Worm (Caenorhabditis elegans) whole organism, mixed stage, embryonic: ENCODE data around the gene nep-23.

Source experiments
- elt-1 ChIP-seq: sonication (generic microtip); optimal IDR thresholded peaks from 2 replicates; lab custom pipeline; 2017; ENCODE audit warnings: missing genetic modification characterization, mild to moderate bottlenecking, missing compliant biosample characterization, antibody characterized with exemption, moderate library complexity, borderline replicate concordance; ENCODE audit not compliant: insufficient read depth
- elt-3 ChIP-seq: fragments of 150-350 bp; optimal IDR thresholded peaks from 2 replicates; lab custom pipeline; 2014; ENCODE audit warnings: missing biosample characterization, missing genetic modification characterization
- flh-1 ChIP-seq: fragments of 200-800 bp; sonication (Bioruptor generic); optimal IDR thresholded peaks from 2 replicates; lab custom pipeline; 2018; ENCODE audit warnings: mild to moderate bottlenecking, missing genetic modification characterization, moderate library complexity, missing compliant biosample characterization
- hlh-1 ChIP-seq: fragments of 150-350 bp; optimal IDR thresholded peaks from 2 replicates; lab custom pipeline; 2014; ENCODE audit warnings: missing biosample characterization, missing genetic modification reagents, missing genetic modification characterization
- lin-13 ChIP-seq: fragments of 150-350 bp; optimal IDR thresholded peaks from 2 replicates; lab custom pipeline; 2014; ENCODE audit warnings: missing biosample characterization, missing genetic modification characterization
- nhr-12 ChIP-seq: fragments of 150-350 bp; optimal IDR thresholded peaks from 2 replicates; lab custom pipeline; 2014; ENCODE audit warnings: missing biosample characterization, missing genetic modification characterization
- nhr-237 ChIP-seq: fragments of 150-350 bp; optimal IDR thresholded peaks from 2 replicates; lab custom pipeline; 2014; ENCODE audit warnings: missing biosample characterization, missing genetic modification characterization
- nhr-76 ChIP-seq: sonication (generic microtip); optimal IDR thresholded peaks from 2 replicates; lab custom pipeline; 2017; ENCODE audit warnings: missing biosample characterization, missing genetic modification characterization
- pha-4 ChIP-seq: fragments of 150-350 bp; optimal IDR thresholded peaks from 2 replicates; lab custom pipeline; 2018; ENCODE audit warnings: missing biosample characterization, missing genetic modification reagents, missing genetic modification characterization
- sem-2 ChIP-seq: fragments of 200-800 bp; sonication (Bioruptor generic); optimal IDR thresholded peaks from 2 replicates; lab custom pipeline; 2018; ENCODE audit warnings: mild to moderate bottlenecking, missing genetic modification characterization, missing compliant biosample characterization
- snpc-4 ChIP-seq: fragments of 150-350 bp; optimal IDR thresholded peaks from 2 replicates; lab custom pipeline; 2014; ENCODE audit warnings: missing biosample characterization, missing genetic modification characterization
- unc-39 ChIP-seq: fragments of 150-350 bp; optimal IDR thresholded peaks from 2 replicates; lab custom pipeline; 2014; ENCODE audit warnings: missing biosample characterization, missing genetic modification characterization

ce11 chrIV:16915751-16916150, 4.4 kb upstream of the nep-23 start, which contains the start of gene Y116A8C.3:
- TF ChIP-seq nhr-237 (tag; lab: Kevin White, UChicago), result no peak
- TF ChIP-seq pha-4 (tag; lab: Kevin White, UChicago), result no peak
- TF ChIP-seq flh-1 (GFP tag; lab: Kevin White, UChicago), result no peak
- TF ChIP-seq nhr-76 (tag; lab: Kevin White, UChicago), result no peak
- no peak for TF ChIP-seq unc-39 (tag; lab: Kevin White, UChicago)
- no peak for TF ChIP-seq elt-3 (tag; lab: Kevin White, UChicago)
- no peak for TF ChIP-seq hlh-1 (tag; lab: Kevin White, UChicago)
- TF ChIP-seq nhr-12 (tag; lab: Kevin White, UChicago), result no peak
- TF ChIP-seq elt-1 (tag; lab: Kevin White, UChicago), result no peak
- no peak for TF ChIP-seq snpc-4 (tag; lab: Kevin White, UChicago)
- no peak for TF ChIP-seq sem-2
- TF ChIP-seq lin-13, result no peak
